Fruit fly (Drosophila melanogaster) whole organism, embryonic: ENCODE data around the gene CG16727.

Experiments used
- BtbVII ChIP-seq: fragments of 200-800 bp; sonication (Bioruptor generic); optimal IDR thresholded peaks from 3 replicates; lab custom pipeline; 2017; ENCODE audit warnings: missing biosample characterization, mild to moderate bottlenecking, missing genetic modification characterization
- CG10431 ChIP-seq: fragments of 200-800 bp; sonication (Bioruptor generic); optimal IDR thresholded peaks from 3 replicates; lab custom pipeline; 2018; ENCODE audit warnings: missing biosample characterization, mild to moderate bottlenecking, missing genetic modification characterization
- CG10979 ChIP-seq: fragments of 200-800 bp; sonication (Bioruptor generic); optimal IDR thresholded peaks from 2 replicates; lab custom pipeline; 2018; ENCODE audit warnings: missing biosample characterization, mild to moderate bottlenecking, missing genetic modification characterization, moderate library complexity
- CG11085 ChIP-seq: fragments of 200-800 bp; sonication (Bioruptor generic); IDR thresholded peaks from 2 replicates; pipeline ENCODE4 v1.3.6; 2022; ENCODE audit warnings: missing biosample characterization, missing genetic modification characterization
- CG11456 ChIP-seq: fragments of 200-800 bp; sonication (Bioruptor generic); IDR thresholded peaks from 3 replicates; pipeline ENCODE4 v1.3.6; 2022; ENCODE audit warnings: missing biosample characterization, missing genetic modification characterization
- CG11504 ChIP-seq: fragments of 200-800 bp; sonication (Bioruptor generic); optimal IDR thresholded peaks from 3 replicates; lab custom pipeline; 2019; ENCODE audit warnings: missing biosample characterization, mild to moderate bottlenecking, missing genetic modification characterization, moderate library complexity
- CG12659 ChIP-seq: fragments of 200-800 bp; sonication (Bioruptor generic); optimal IDR thresholded peaks from 3 replicates; lab custom pipeline; 2017; ENCODE audit warnings: mild to moderate bottlenecking, missing biosample characterization, missing genetic modification reagents, missing genetic modification characterization
- CG12942 ChIP-seq: fragments of 200-800 bp; sonication (Bioruptor generic); optimal IDR thresholded peaks from 3 replicates; lab custom pipeline; 2016; ENCODE audit warnings: missing biosample characterization, missing genetic modification characterization
- CG17328 ChIP-seq: fragments of 200-800 bp; sonication (Bioruptor generic); IDR thresholded peaks from 2 replicates; pipeline ENCODE4 v1.3.6; 2022; ENCODE audit warnings: missing biosample characterization, missing genetic modification characterization
- CG17802 ChIP-seq: fragments of 200-800 bp; sonication (Bioruptor generic); optimal IDR thresholded peaks from 2 replicates; lab custom pipeline; 2018; ENCODE audit warnings: missing biosample characterization, mild to moderate bottlenecking, missing genetic modification characterization, moderate library complexity
- CG2678 ChIP-seq: fragments of 200-800 bp; sonication (Bioruptor generic); optimal IDR thresholded peaks from 3 replicates; lab custom pipeline; 2019; ENCODE audit warnings: missing biosample characterization, mild to moderate bottlenecking, missing genetic modification characterization, moderate library complexity
- CG31365 ChIP-seq: fragments of 200-800 bp; sonication (Bioruptor generic); optimal IDR thresholded peaks from 2 replicates; lab custom pipeline; 2018; ENCODE audit warnings: missing biosample characterization, mild to moderate bottlenecking, missing genetic modification characterization
- CG4282 ChIP-seq: fragments of 200-800 bp; sonication (Bioruptor generic); optimal IDR thresholded peaks from 2 replicates; lab custom pipeline; 2016; ENCODE audit warnings: missing biosample characterization, missing genetic modification characterization
- CG7928 ChIP-seq: fragments of 200-800 bp; sonication (Bioruptor generic); optimal IDR thresholded peaks from 2 replicates; lab custom pipeline; 2017; ENCODE audit warnings: missing biosample characterization, mild to moderate bottlenecking, missing genetic modification characterization
- CG8089 ChIP-seq: fragments of 200-800 bp; sonication (Bioruptor generic); optimal IDR thresholded peaks from 3 replicates; lab custom pipeline; 2016; ENCODE audit warnings: missing biosample characterization, missing genetic modification characterization
- D ChIP-seq, 2 experiments: fragments of 200-800 bp in 1 of 2; fragments of >200 bp in 1 of 2; sonication (Bioruptor generic) in 1 of 2; optimal IDR thresholded peaks; 2 replicates in 1 of 2; 3 replicates in 1 of 2; lab custom pipeline; 2017; ENCODE audit warnings: mild to moderate bottlenecking in 1 of 2, missing biosample characterization in 1 of 2, missing genetic modification characterization in 1 of 2, missing genetic modification reagents in 1 of 2
- D19A ChIP-seq: fragments of 200-800 bp; optimal IDR thresholded peaks from 3 replicates; lab custom pipeline; 2019; ENCODE audit warnings: missing biosample characterization, mild to moderate bottlenecking, missing genetic modification characterization, moderate library complexity
- D19B ChIP-seq: fragments of 200-800 bp; sonication (Bioruptor generic); optimal IDR thresholded peaks from 2 replicates; lab custom pipeline; 2017; ENCODE audit warnings: missing biosample characterization, mild to moderate bottlenecking, missing genetic modification characterization
- Dip2 ChIP-seq: fragments of 200-800 bp; sonication (Bioruptor generic); IDR thresholded peaks from 2 replicates; pipeline ENCODE4 v1.3.6; 2022; ENCODE audit warnings: missing biosample characterization, missing genetic modification characterization
- Dp ChIP-seq: fragments of 200-800 bp; sonication (Bioruptor generic); optimal IDR thresholded peaks from 2 replicates; lab custom pipeline; 2018; ENCODE audit warnings: missing biosample characterization, mild to moderate bottlenecking, missing genetic modification characterization, moderate library complexity
- ERR ChIP-seq: fragments of 200-800 bp; sonication (Bioruptor generic); optimal IDR thresholded peaks from 2 replicates; lab custom pipeline; 2016; ENCODE audit warnings: missing biosample characterization, missing genetic modification characterization
- HLH4C ChIP-seq: fragments of 200-800 bp; sonication (Bioruptor generic); IDR thresholded peaks from 3 replicates; pipeline ENCODE4 v1.3.6; 2022; ENCODE audit warnings: missing biosample characterization, missing genetic modification characterization; ENCODE audit not compliant: partially characterized antibody
- Kr ChIP-seq: fragments of 200-800 bp; sonication (Bioruptor generic); optimal IDR thresholded peaks from 2 replicates; lab custom pipeline; 2017; ENCODE audit warnings: missing biosample characterization, mild to moderate bottlenecking, missing genetic modification characterization
- NK7.1 ChIP-seq: fragments of 200-800 bp; sonication (Bioruptor generic); optimal IDR thresholded peaks from 3 replicates; lab custom pipeline; 2016; ENCODE audit warnings: missing biosample characterization, missing genetic modification characterization
- Side ChIP-seq: fragments of 200-800 bp; sonication (Bioruptor generic); optimal IDR thresholded peaks from 2 replicates; lab custom pipeline; 2016; ENCODE audit warnings: missing biosample characterization, missing genetic modification characterization
- Sry-δ ChIP-seq: fragments of 200-800 bp; sonication (Bioruptor generic); optimal IDR thresholded peaks from 2 replicates; lab custom pipeline; 2016; ENCODE audit warnings: missing biosample characterization, missing genetic modification characterization
- Xrp1 ChIP-seq: fragments of 200-800 bp; sonication (Bioruptor generic); IDR thresholded peaks from 2 replicates; pipeline ENCODE4 v1.3.6; 2022; ENCODE audit warnings: missing biosample characterization, missing genetic modification characterization
- chm ChIP-seq: fragments of 200-800 bp; sonication (Bioruptor generic); IDR thresholded peaks from 2 replicates; pipeline ENCODE4 v1.3.6; 2022; ENCODE audit warnings: missing biosample characterization, missing genetic modification characterization
- crol ChIP-seq: fragments of 200-800 bp; sonication (Bioruptor generic); IDR thresholded peaks from 2 replicates; pipeline ENCODE4 v1.3.6; 2022; ENCODE audit warnings: missing biosample characterization, missing genetic modification characterization
- danr ChIP-seq: fragments of 200-800 bp; sonication (Bioruptor generic); IDR thresholded peaks from 2 replicates; pipeline ENCODE4 v1.3.6; 2022; ENCODE audit warnings: missing biosample characterization, missing genetic modification characterization
- dimm ChIP-seq: fragments of 200-800 bp; sonication (Bioruptor generic); IDR thresholded peaks from 2 replicates; pipeline ENCODE4 v1.3.6; 2022; ENCODE audit warnings: missing biosample characterization, missing genetic modification characterization
- dm ChIP-seq: fragments of 200-800 bp; sonication (Bioruptor generic); optimal IDR thresholded peaks from 3 replicates; lab custom pipeline; 2016; ENCODE audit warnings: missing biosample characterization, missing genetic modification characterization
- emc ChIP-seq: fragments of 200-800 bp; sonication (Bioruptor generic); optimal IDR thresholded peaks from 2 replicates; lab custom pipeline; 2016; ENCODE audit warnings: missing biosample characterization, missing genetic modification characterization
- eve ChIP-seq, 2 experiments: fragments of >200 bp; optimal IDR thresholded peaks; 2 replicates each; lab custom pipeline; 2017; ENCODE audit warnings: missing biosample characterization in 2 of 2, missing genetic modification characterization in 2 of 2
- eyg ChIP-seq: fragments of 200-800 bp; sonication (Bioruptor generic); optimal IDR thresholded peaks from 3 replicates; lab custom pipeline; 2016; ENCODE audit warnings: missing biosample characterization, missing genetic modification characterization
- fru ChIP-seq: fragments of >200 bp; optimal IDR thresholded peaks from 2 replicates; lab custom pipeline; 2017
- ftz-f1 ChIP-seq: fragments of 200-800 bp; sonication (Bioruptor generic); optimal IDR thresholded peaks from 2 replicates; lab custom pipeline; 2016; ENCODE audit warnings: missing biosample characterization, missing genetic modification characterization
- her ChIP-seq: fragments of 200-800 bp; sonication (Bioruptor generic); optimal IDR thresholded peaks from 2 replicates; lab custom pipeline; 2016; ENCODE audit warnings: missing biosample characterization, missing genetic modification characterization
- insv ChIP-seq, 2 experiments: fragments of 200-800 bp; sonication (Bioruptor generic); optimal IDR thresholded peaks; 3 replicates each; lab custom pipeline; 2016 to 2018; ENCODE audit warnings: missing biosample characterization in 2 of 2, missing genetic modification characterization in 2 of 2
- inv ChIP-seq: fragments of 200-800 bp; sonication (Bioruptor generic); IDR thresholded peaks from 2 replicates; pipeline ENCODE4 v1.3.6; 2022; ENCODE audit warnings: missing biosample characterization, missing genetic modification characterization; ENCODE audit not compliant: partially characterized antibody
- klu ChIP-seq: fragments of 200-800 bp; sonication (Bioruptor generic); IDR thresholded peaks from 2 replicates; pipeline ENCODE4 v1.3.6; 2022; ENCODE audit warnings: missing biosample characterization, missing genetic modification characterization
- kni ChIP-seq: fragments of 200-800 bp; sonication (Bioruptor generic); optimal IDR thresholded peaks from 3 replicates; lab custom pipeline; 2017; ENCODE audit warnings: mild to moderate bottlenecking, missing biosample characterization, missing genetic modification reagents, missing genetic modification characterization
- mirr ChIP-seq: fragments of 200-800 bp; sonication (Bioruptor generic); optimal IDR thresholded peaks from 3 replicates; lab custom pipeline; 2018; ENCODE audit warnings: missing biosample characterization, mild to moderate bottlenecking, missing genetic modification characterization
- nmo ChIP-seq: fragments of 200-800 bp; sonication (Bioruptor generic); optimal IDR thresholded peaks from 2 replicates; lab custom pipeline; 2018; ENCODE audit warnings: missing biosample characterization, mild to moderate bottlenecking, missing genetic modification characterization, moderate library complexity
- odd ChIP-seq: fragments of 200-800 bp; sonication (Bioruptor generic); optimal IDR thresholded peaks from 2 replicates; lab custom pipeline; 2017; ENCODE audit warnings: missing biosample characterization, mild to moderate bottlenecking, missing genetic modification characterization
- run ChIP-seq: fragments of 200-800 bp; sonication (Bioruptor generic); optimal IDR thresholded peaks from 3 replicates; lab custom pipeline; 2018; ENCODE audit warnings: missing biosample characterization, mild to moderate bottlenecking, missing genetic modification characterization
- salm ChIP-seq: fragments of 200-800 bp; sonication (Bioruptor generic); optimal IDR thresholded peaks from 2 replicates; lab custom pipeline; 2018; ENCODE audit warnings: missing biosample characterization, mild to moderate bottlenecking, missing genetic modification characterization
- shn ChIP-seq: fragments of 200-800 bp; sonication (Bioruptor generic); optimal IDR thresholded peaks from 3 replicates; lab custom pipeline; 2016; ENCODE audit warnings: missing biosample characterization, missing genetic modification characterization
- tgo ChIP-seq: fragments of 200-800 bp; sonication (Bioruptor generic); IDR thresholded peaks from 3 replicates; pipeline ENCODE4 v1.3.6; 2022; ENCODE audit warnings: missing biosample characterization, missing genetic modification characterization
- trem ChIP-seq: fragments of 200-800 bp; optimal IDR thresholded peaks from 3 replicates; lab custom pipeline; 2019; ENCODE audit warnings: missing biosample characterization, mild to moderate bottlenecking, missing genetic modification characterization, moderate library complexity
- tx ChIP-seq: fragments of 200-800 bp; sonication (Bioruptor generic); optimal IDR thresholded peaks from 2 replicates; lab custom pipeline; 2016; ENCODE audit warnings: missing biosample characterization, missing genetic modification characterization
- usp ChIP-seq: fragments of >200 bp; optimal IDR thresholded peaks from 2 replicates; lab custom pipeline; 2017; ENCODE audit warnings: missing biosample characterization, missing genetic modification characterization
- wor ChIP-seq: fragments of 200-800 bp; sonication (Bioruptor generic); IDR thresholded peaks from 2 replicates; pipeline ENCODE4 v1.3.6; 2022; ENCODE audit warnings: missing biosample characterization, missing genetic modification characterization

Gene CG16727

dm6 chr3R:19632685-19633116 is 19.5 kb downstream of the CG16727 start, which contains the start of gene CG6231 (continued):
- no peak for TF ChIP-seq CG11085 (GFP tag; lab: Robert Waterston, UW)
- no peak for TF ChIP-seq fru (lab: Kevin White, UChicago)
- no peak for TF ChIP-seq CG8089
- TF ChIP-seq run (tag; lab: Kevin White, UChicago), result no peak
- no peak for TF ChIP-seq usp (GFP tag; lab: Kevin White, UChicago)
- no peak for TF ChIP-seq her (GFP tag; lab: Kevin White, UChicago)
- no peak for TF ChIP-seq danr
- TF ChIP-seq ftz-f1 (GFP tag; lab: Kevin White, UChicago), result no peak
- TF ChIP-seq tgo, result no peak
- TF ChIP-seq Kr (GFP tag; lab: Kevin White, UChicago), result no peak
- TF ChIP-seq tx, result no peak
- no peak for TF ChIP-seq eve (GFP tag; optimal IDR thresholded peaks at IDR 0.05; lab: Kevin White, UChicago)
- no peak for TF ChIP-seq D (optimal IDR thresholded peaks at IDR 0.05; lab: Kevin White, UChicago)
- no peak for TF ChIP-seq D (GFP tag; optimal IDR thresholded peaks at IDR 0.05; lab: Kevin White, UChicago)
- no peak for TF ChIP-seq Side (GFP tag; lab: Kevin White, UChicago)
- no peak for TF ChIP-seq eyg (GFP tag; lab: Kevin White, UChicago)
- TF ChIP-seq CG11456 (GFP tag; lab: Robert Waterston, UW), result no peak
- TF ChIP-seq dimm (GFP tag; lab: Robert Waterston, UW), result no peak
- TF ChIP-seq odd (GFP tag; lab: Kevin White, UChicago), result no peak
- no peak for TF ChIP-seq CG31365
- no peak for TF ChIP-seq kni (GFP tag; lab: Kevin White, UChicago)
- TF ChIP-seq crol (GFP tag; lab: Robert Waterston, UW), result peak; percentile 87
- no peak for TF ChIP-seq insv (GFP tag; optimal IDR thresholded peaks at IDR 0.05; lab: Kevin White, UChicago)
- TF ChIP-seq dm (GFP tag; lab: Kevin White, UChicago), result peak; percentile 59
- TF ChIP-seq inv (GFP tag; lab: Robert Waterston, UW), result no peak
- TF ChIP-seq CG10431 (GFP tag; lab: Kevin White, UChicago), result no peak
- TF ChIP-seq CG12659 (GFP tag; lab: Kevin White, UChicago), result no peak
- TF ChIP-seq Sry-δ (GFP tag; lab: Kevin White, UChicago), result no peak
- no peak for TF ChIP-seq ERR (GFP tag; lab: Kevin White, UChicago)
- TF ChIP-seq CG17802 (tag; lab: Kevin White, UChicago), result no peak
- TF ChIP-seq NK7.1 (GFP tag; lab: Kevin White, UChicago), result no peak
- peak; percentile 75 for TF ChIP-seq CG7928 (GFP tag; lab: Kevin White, UChicago)
- TF ChIP-seq CG11504 (tag; lab: Kevin White, UChicago), result no peak
- TF ChIP-seq Dp (GFP tag; lab: Kevin White, UChicago), result no peak
- TF ChIP-seq D19B, result no peak
- no peak for TF ChIP-seq D19A (tag; lab: Kevin White, UChicago)
- TF ChIP-seq mirr, result peak; percentile 4
- TF ChIP-seq CG12942 (GFP tag; lab: Kevin White, UChicago), result no peak
- no peak for TF ChIP-seq emc (GFP tag; lab: Kevin White, UChicago)
- TF ChIP-seq Xrp1, result no peak
- no peak for TF ChIP-seq shn
- no peak for TF ChIP-seq CG4282 (GFP tag; lab: Kevin White, UChicago)
- peak; percentile 94 for TF ChIP-seq BtbVII (GFP tag; lab: Kevin White, UChicago)
- no peak for TF ChIP-seq wor (GFP tag; lab: Robert Waterston, UW)
- no peak for TF ChIP-seq CG10979 (tag; lab: Kevin White, UChicago)
- TF ChIP-seq CG2678, result peak; percentile 2
- TF ChIP-seq nmo (GFP tag; lab: Kevin White, UChicago), result no peak
- no peak for TF ChIP-seq salm
- TF ChIP-seq chm, result no peak
- no peak for TF ChIP-seq HLH4C (GFP tag; lab: Robert Waterston, UW)
- TF ChIP-seq CG17328 (GFP tag; lab: Robert Waterston, UW), result no peak
- TF ChIP-seq Dip2, result no peak
- TF ChIP-seq klu (GFP tag; lab: Robert Waterston, UW), result no peak
- no peak for TF ChIP-seq trem
